Worm (Caenorhabditis elegans) whole organism, early embryonic: ENCODE results near the gene C47E12.11.

Experiments used
- B0310.2 ChIP-seq: sonication (generic microtip); optimal IDR thresholded peaks from 2 replicates; lab custom pipeline; 2016; ENCODE audit warnings: mild to moderate bottlenecking, missing genetic modification characterization, missing compliant biosample characterization
- F13C5.2 ChIP-seq: sonication (generic microtip); optimal IDR thresholded peaks from 2 replicates; lab custom pipeline; 2017; ENCODE audit warnings: mild to moderate bottlenecking, missing genetic modification characterization, inconsistent platforms, missing compliant biosample characterization
- aly-1 ChIP-seq: sonication (generic microtip); optimal IDR thresholded peaks from 2 replicates; lab custom pipeline; 2016; ENCODE audit warnings: missing genetic modification characterization, missing compliant biosample characterization
- ama-1 ChIP-seq: fragments of 150-350 bp; optimal IDR thresholded peaks from 2 replicates; lab custom pipeline; 2014
- ceh-13 ChIP-seq: fragments of 200-800 bp; sonication (Bioruptor generic); optimal IDR thresholded peaks from 2 replicates; lab custom pipeline; 2018; ENCODE audit warnings: mild to moderate bottlenecking, missing genetic modification characterization, missing compliant biosample characterization
- ceh-36 ChIP-seq: sonication (generic microtip); optimal IDR thresholded peaks from 2 replicates; lab custom pipeline; 2016; ENCODE audit warnings: missing genetic modification characterization, inconsistent platforms, missing compliant biosample characterization
- ets-7 ChIP-seq: sonication (generic microtip); optimal IDR thresholded peaks from 2 replicates; lab custom pipeline; 2016; ENCODE audit warnings: missing genotype, missing genetic modification characterization, missing compliant biosample characterization
- flt-1 ChIP-seq: fragments of 200-800 bp; sonication (Bioruptor generic); IDR thresholded peaks from 2 replicates; pipeline ENCODE4 v1.3.6; 2022; ENCODE audit warnings: missing genetic modification characterization, missing compliant biosample characterization
- hmbx-1 ChIP-seq: sonication (generic microtip); optimal IDR thresholded peaks from 2 replicates; lab custom pipeline; 2016; ENCODE audit warnings: mild to moderate bottlenecking, missing genetic modification characterization, missing compliant biosample characterization
- hmg-4 ChIP-seq: fragments of 200-800 bp; sonication (Bioruptor generic); optimal IDR thresholded peaks from 2 replicates; lab custom pipeline; 2018; ENCODE audit warnings: mild to moderate bottlenecking, missing genetic modification characterization, missing compliant biosample characterization
- hnd-1 ChIP-seq: sonication (generic microtip); optimal IDR thresholded peaks from 2 replicates; lab custom pipeline; 2016; ENCODE audit warnings: missing genetic modification characterization, missing compliant biosample characterization
- pes-1 ChIP-seq: fragments of 200-800 bp; sonication (Bioruptor generic); IDR thresholded peaks from 2 replicates; pipeline ENCODE4 v1.3.6; 2022; ENCODE audit warnings: missing genetic modification reagents, missing genetic modification characterization, missing compliant biosample characterization
- scrt-1 ChIP-seq: fragments of 200-800 bp; sonication (Bioruptor generic); IDR thresholded peaks from 2 replicates; pipeline ENCODE4 v1.3.6; 2022; ENCODE audit warnings: missing genetic modification characterization, missing compliant biosample characterization
- sea-1 ChIP-seq: fragments of 200-800 bp; sonication (Bioruptor generic); conservative IDR thresholded peaks from 2 replicates; pipeline ENCODE4 v1.3.6; 2022; ENCODE audit warnings: missing genetic modification characterization, missing compliant biosample characterization
- tbx-11 ChIP-seq: fragments of 200-800 bp; sonication (Bioruptor generic); IDR thresholded peaks from 2 replicates; pipeline ENCODE4 v1.3.6; 2022; ENCODE audit warnings: missing genetic modification characterization, missing compliant biosample characterization
- tbx-37 ChIP-seq: fragments of 200-800 bp; sonication (Bioruptor generic); conservative IDR thresholded peaks from 2 replicates; pipeline ENCODE4 v1.3.6; 2022; ENCODE audit warnings: missing genetic modification reagents, missing genetic modification characterization, missing compliant biosample characterization
- tra-4 ChIP-seq: sonication (generic microtip); optimal IDR thresholded peaks from 2 replicates; lab custom pipeline; 2017; ENCODE audit warnings: missing genetic modification characterization, missing compliant biosample characterization

The C47E12.11 gene

ce11 chrIV:9944279-9944678 lies 24.9 kb upstream of the C47E12.11 start:
- TF ChIP-seq tra-4 (no peak), ceh-13 (GFP tag; lab: Kevin White, UChicago) (no peak), hmg-4 (GFP tag; lab: Kevin White, UChicago) (no peak), aly-1 (tag; lab: Kevin White, UChicago) (no peak), ets-7 (tag; lab: Kevin White, UChicago) (no peak), flt-1 (GFP tag; lab: Robert Waterston, UW) (no peak), hnd-1 (no peak), pes-1 (no peak), tbx-11 (no peak), B0310.2 (tag; lab: Kevin White, UChicago) (no peak), tbx-37 (GFP tag; lab: Robert Waterston, UW) (no peak), sea-1 (GFP tag; lab: Robert Waterston, UW) (no peak), scrt-1 (GFP tag; lab: Robert Waterston, UW) (no peak), F13C5.2 (no peak), hmbx-1 (no peak)

- TF ChIP-seq F13C5.2 = no peak
- no peak for TF ChIP-seq aly-1 (tag; lab: Kevin White, UChicago)
Observed at ce11 chrIV:9948035-9948434, 21.2 kb upstream of the C47E12.11 start.

ce11 chrIV:9953333-9953732 lies 15.9 kb upstream of the C47E12.11 start, which contains the start of gene gon-1:
Gene gon-1 (minus strand): TSS chrIV:9953433.
- no peak for TF ChIP-seq flt-1 (GFP tag; lab: Robert Waterston, UW)
- TF ChIP-seq hmbx-1 = no peak

ce11 chrIV:9963945-9964344 lies 5.3 kb upstream of the C47E12.11 start, which contains the start of gene T13H10.2:
Gene T13H10.2 (plus strand): TSS chrIV:9964245.
- no peak for TF ChIP-seq hmg-4 (GFP tag; lab: Kevin White, UChicago)
- TF ChIP-seq tbx-37 (GFP tag; lab: Robert Waterston, UW) = no peak
- TF ChIP-seq hmbx-1 = no peak
- no peak for TF ChIP-seq hnd-1

- no peak for TF ChIP-seq tbx-11
- no peak for TF ChIP-seq B0310.2 (tag; lab: Kevin White, UChicago)
- no peak for TF ChIP-seq tra-4
- TF ChIP-seq tbx-37 (GFP tag; lab: Robert Waterston, UW) = no peak
- TF ChIP-seq ceh-13 (GFP tag; lab: Kevin White, UChicago) = no peak
- TF ChIP-seq F13C5.2 = no peak
- no peak for TF ChIP-seq scrt-1 (GFP tag; lab: Robert Waterston, UW)
- TF ChIP-seq ceh-36 (tag; lab: Kevin White, UChicago) = no peak
- no peak for TF ChIP-seq ama-1
- no peak for TF ChIP-seq sea-1 (GFP tag; lab: Robert Waterston, UW)
- TF ChIP-seq aly-1 (tag; lab: Kevin White, UChicago) = no peak
- TF ChIP-seq pes-1 = no peak
- no peak for TF ChIP-seq hnd-1
Observed at ce11 chrIV:9972629-9973028, 3.4 kb downstream of the C47E12.11 start, which contains the start of the genes C47E12.12 and C47E12.10. Gene C47E12.12 (minus strand): TSS chrIV:9972729. Gene C47E12.10 (plus strand): TSS chrIV:9972800.

- TF ChIP-seq aly-1 (tag; lab: Kevin White, UChicago) = no peak
Observed at ce11 chrIV:9974392-9974791, 5.2 kb downstream of the C47E12.11 start, which contains the start of gene C47E12.9. Gene C47E12.9 (plus strand): TSS chrIV:9974692.

- TF ChIP-seq ceh-36 (tag; lab: Kevin White, UChicago) (no peak), ceh-13 (GFP tag; lab: Kevin White, UChicago) (no peak), sea-1 (GFP tag; lab: Robert Waterston, UW) (no peak), pes-1 (no peak), hnd-1 (no peak), ama-1 (no peak), tbx-37 (GFP tag; lab: Robert Waterston, UW) (no peak), tra-4 (no peak)
Observed at ce11 chrIV:9976284-9976683, 7.1 kb downstream of the C47E12.11 start, which contains the start of gene C47E12.14. Gene C47E12.14 (minus strand): TSS chrIV:9976384.

- no peak for TF ChIP-seq hmg-4 (GFP tag; lab: Kevin White, UChicago)
- TF ChIP-seq ets-7 (tag; lab: Kevin White, UChicago) = no peak
- no peak for TF ChIP-seq hmbx-1
- no peak for TF ChIP-seq flt-1 (GFP tag; lab: Robert Waterston, UW)
Observed at ce11 chrIV:9977602-9978172, 8.5 kb downstream of the C47E12.11 start, which contains the start of gene dhp-2. Gene dhp-2 (plus strand): TSS chrIV:9978122.

ce11 chrIV:9982226-9982794 lies 13.1 kb downstream of the C47E12.11 start, which contains the start of gene rrp-1:
Gene rrp-1 (minus strand): TSS chrIV:9982276.
- TF ChIP-seq B0310.2 (tag; lab: Kevin White, UChicago) (no peak), hmg-4 (GFP tag; lab: Kevin White, UChicago) (no peak), aly-1 (tag; lab: Kevin White, UChicago) (no peak), hnd-1 (no peak), tbx-11 (no peak), hmbx-1 (no peak), F13C5.2 (no peak), tbx-37 (GFP tag; lab: Robert Waterston, UW) (no peak)
